Fruit fly (Drosophila melanogaster) whole organism, adult: ENCODE data around the gene mab-21.

Source experiments
- CG11617 ChIP-seq: fragments of 200-800 bp; sonication (Bioruptor generic); optimal IDR thresholded peaks from 2 replicates; lab custom pipeline; 2017; ENCODE audit warnings: mild to moderate bottlenecking, missing biosample characterization, missing genetic modification reagents, missing genetic modification characterization
- CG12768 ChIP-seq: fragments of 200-800 bp; sonication (Bioruptor generic); optimal IDR thresholded peaks from 2 replicates; lab custom pipeline; 2017; ENCODE audit warnings: missing biosample characterization, missing genetic modification characterization, mild to moderate bottlenecking, moderate library complexity, missing genetic modification reagents
- CG14711 ChIP-seq: fragments of 200-800 bp; sonication (Bioruptor generic); optimal IDR thresholded peaks from 2 replicates; lab custom pipeline; 2018; ENCODE audit warnings: missing biosample characterization, mild to moderate bottlenecking, missing genetic modification characterization, moderate library complexity
- CG1620 ChIP-seq: fragments of 200-800 bp; sonication (Bioruptor generic); optimal IDR thresholded peaks from 2 replicates; lab custom pipeline; 2016; ENCODE audit warnings: missing biosample characterization, missing genetic modification characterization
- CG33017 ChIP-seq: fragments of 200-800 bp; sonication (Bioruptor generic); optimal IDR thresholded peaks from 2 replicates; lab custom pipeline; 2018; ENCODE audit warnings: missing biosample characterization, mild to moderate bottlenecking, missing genetic modification characterization, moderate library complexity
- CG5204 ChIP-seq: fragments of 200-800 bp; sonication (Bioruptor generic); optimal IDR thresholded peaks from 2 replicates; lab custom pipeline; 2016; ENCODE audit warnings: missing biosample characterization, missing genetic modification characterization
- CG7045 ChIP-seq: fragments of 200-800 bp; sonication (Bioruptor generic); optimal IDR thresholded peaks from 2 replicates; lab custom pipeline; 2017; ENCODE audit warnings: missing biosample characterization, mild to moderate bottlenecking, missing genetic modification characterization
- CG7101 ChIP-seq: fragments of 200-800 bp; sonication (Bioruptor generic); optimal IDR thresholded peaks from 2 replicates; lab custom pipeline; 2018; ENCODE audit warnings: missing biosample characterization, mild to moderate bottlenecking, missing genetic modification characterization, moderate library complexity
- Clk ChIP-seq: fragments of 200-800 bp; sonication (Bioruptor generic); optimal IDR thresholded peaks from 2 replicates; lab custom pipeline; 2017; ENCODE audit warnings: missing biosample characterization, missing genetic modification characterization
- Crg-1 ChIP-seq: fragments of 200-800 bp; sonication (Bioruptor generic); optimal IDR thresholded peaks from 2 replicates; lab custom pipeline; 2016; ENCODE audit warnings: missing biosample characterization, missing genetic modification characterization
- Hr96 ChIP-seq: fragments of 200-800 bp; sonication (Bioruptor generic); optimal IDR thresholded peaks from 2 replicates; lab custom pipeline; 2016; ENCODE audit warnings: missing biosample characterization, missing genetic modification characterization
- Mnt ChIP-seq: fragments of 200-800 bp; sonication (Bioruptor generic); optimal IDR thresholded peaks from 2 replicates; lab custom pipeline; 2016; ENCODE audit warnings: missing biosample characterization, mild to moderate bottlenecking, missing genetic modification characterization
- bab1 ChIP-seq: fragments of 200-800 bp; sonication (Bioruptor generic); optimal IDR thresholded peaks from 3 replicates; lab custom pipeline; 2019; ENCODE audit warnings: missing biosample characterization, mild to moderate bottlenecking, missing genetic modification characterization, moderate library complexity
- cic ChIP-seq: fragments of 200-800 bp; sonication (Bioruptor generic); optimal IDR thresholded peaks from 2 replicates; lab custom pipeline; 2017; ENCODE audit warnings: missing biosample characterization, mild to moderate bottlenecking, missing genetic modification characterization, moderate library complexity
- cnc ChIP-seq, 2 experiments: fragments of >200 bp; optimal IDR thresholded peaks; 2 replicates each; lab custom pipeline; 2017
- kay ChIP-seq: fragments of 200-800 bp; sonication (Bioruptor generic); peaks from one replicate; lab custom pipeline; 2016; ENCODE audit warnings: missing biosample characterization, missing genetic modification characterization, borderline replicate concordance
- ovo ChIP-seq: fragments of 200-800 bp; sonication (Bioruptor generic); optimal IDR thresholded peaks from 2 replicates; lab custom pipeline; 2016; ENCODE audit warnings: missing biosample characterization, missing genetic modification characterization
- pad ChIP-seq: fragments of 200-800 bp; sonication (Bioruptor generic); optimal IDR thresholded peaks from 3 replicates; lab custom pipeline; 2017; ENCODE audit warnings: missing biosample characterization, missing genetic modification characterization, mild to moderate bottlenecking, moderate library complexity, missing genetic modification reagents
- tj ChIP-seq: fragments of 200-800 bp; sonication (Bioruptor generic); optimal IDR thresholded peaks from 3 replicates; lab custom pipeline; 2017; ENCODE audit warnings: missing biosample characterization, mild to moderate bottlenecking, missing genetic modification characterization, moderate library complexity
- toe ChIP-seq: fragments of 200-800 bp; sonication (Bioruptor generic); optimal IDR thresholded peaks from 2 replicates; lab custom pipeline; 2016; ENCODE audit warnings: missing biosample characterization, missing genetic modification characterization

The mab-21 gene

DNA sequence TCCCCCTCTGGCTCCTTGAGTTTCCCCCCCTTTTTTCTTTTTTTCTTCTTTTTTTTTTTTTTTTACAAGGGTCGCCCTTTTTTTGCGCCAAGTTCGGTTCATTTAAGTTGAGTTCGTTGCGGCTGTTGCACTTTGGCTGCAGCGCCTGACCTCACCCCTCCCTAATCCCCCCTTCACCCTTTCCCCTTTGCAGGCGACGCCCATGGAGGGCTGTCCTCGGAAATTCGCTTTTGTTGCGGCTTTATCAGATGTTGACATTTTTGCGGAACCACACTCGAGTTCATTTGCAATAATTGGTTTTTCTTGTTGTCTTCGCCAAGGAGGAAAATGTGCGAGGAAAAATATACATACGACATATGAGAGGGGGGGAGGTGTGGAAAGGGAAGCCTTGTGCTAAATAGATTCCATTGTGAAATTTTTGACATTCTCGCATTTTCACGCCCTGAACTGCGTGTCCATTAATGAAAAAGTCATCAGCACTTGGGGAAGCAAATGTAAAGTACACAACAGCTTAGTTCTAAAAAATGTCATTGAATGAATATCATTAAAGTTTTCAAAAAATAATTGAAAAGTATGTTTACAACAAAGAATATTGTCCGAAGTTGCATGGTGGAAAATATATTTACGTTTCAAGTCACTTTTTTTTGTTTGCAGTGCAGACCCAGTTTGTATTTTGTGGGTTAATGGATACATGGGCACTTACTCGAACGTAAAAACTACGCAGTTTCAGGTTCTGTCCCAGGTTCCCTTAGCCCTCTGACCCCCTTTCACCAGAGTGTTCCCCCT, 38.4 kb downstream of the mab-21 start:
- TF ChIP-seq pad (GFP tag; lab: Kevin White, UChicago) (no peak), Mnt (GFP tag; lab: Kevin White, UChicago) (no peak), toe (no peak), CG5204 (GFP tag; lab: Kevin White, UChicago) (no peak)

DNA sequence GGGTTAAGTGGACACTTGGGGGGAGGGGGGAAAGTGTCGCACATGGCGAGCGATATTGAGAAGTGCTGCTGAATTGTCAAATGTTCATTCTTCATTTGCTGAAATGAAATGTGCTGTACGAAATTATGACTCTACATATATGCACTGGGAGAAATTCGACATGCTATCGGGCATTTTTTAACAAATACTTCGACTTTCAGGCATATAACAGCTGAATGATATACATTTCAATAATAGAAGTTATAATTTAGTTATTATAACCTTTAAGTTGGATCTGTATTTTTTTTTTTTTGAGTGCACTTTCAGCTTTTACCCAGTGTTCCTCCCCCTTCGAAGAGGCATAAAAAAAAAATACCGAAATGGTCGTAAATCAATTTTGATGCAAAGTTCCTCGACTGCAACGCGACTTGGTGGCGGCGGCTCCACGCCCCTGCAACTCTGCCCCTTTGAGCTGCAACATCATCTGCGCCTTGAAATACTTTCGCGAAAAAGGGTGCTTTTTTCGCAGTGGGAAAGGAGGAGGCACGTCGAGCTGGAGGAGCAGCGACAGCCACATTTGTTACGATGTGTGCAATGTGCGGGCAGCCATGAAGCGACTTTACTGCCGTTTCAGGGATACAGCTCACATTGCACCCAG, 39.5 kb downstream of the mab-21 start:
- TF ChIP-seq ovo (GFP tag; lab: Kevin White, UChicago) (no peak), cnc (optimal IDR thresholded peaks at IDR 0.05; lab: Kevin White, UChicago) (no peak), Crg-1 (GFP tag; lab: Kevin White, UChicago) (no peak), CG5204 (GFP tag; lab: Kevin White, UChicago) (no peak)

DNA sequence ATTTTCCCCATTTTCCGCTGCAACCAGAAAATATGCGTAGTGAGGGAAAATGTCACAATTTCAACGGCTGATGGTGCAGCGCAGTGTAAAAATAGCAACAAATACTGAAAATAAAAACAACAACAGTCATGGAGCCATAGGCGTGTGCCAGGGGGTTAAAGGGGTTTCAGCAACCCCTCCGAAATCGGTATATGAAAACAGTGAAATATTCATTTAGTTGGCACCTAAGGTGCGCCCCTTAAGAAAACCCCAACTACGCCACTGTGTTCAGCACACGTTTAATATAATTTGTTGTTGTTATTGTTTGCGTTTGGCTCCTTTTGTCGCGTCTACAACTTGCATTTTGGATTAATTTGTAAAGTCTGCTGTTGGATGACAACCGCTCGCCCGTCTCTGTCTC, 41.0 kb downstream of the mab-21 start:
- no peak for TF ChIP-seq cic (GFP tag; lab: Kevin White, UChicago)
- TF ChIP-seq CG1620, result no peak
- no peak for TF ChIP-seq CG12768 (GFP tag; lab: Kevin White, UChicago)
- TF ChIP-seq CG14711 (tag; lab: Kevin White, UChicago), result no peak
- TF ChIP-seq CG5204 (GFP tag; lab: Kevin White, UChicago), result no peak
- TF ChIP-seq ovo (GFP tag; lab: Kevin White, UChicago), result no peak
- no peak for TF ChIP-seq CG33017 (tag; lab: Kevin White, UChicago)
- no peak for TF ChIP-seq CG7045 (GFP tag; lab: Kevin White, UChicago)
- no peak for TF ChIP-seq tj (GFP tag; lab: Kevin White, UChicago)

DNA sequence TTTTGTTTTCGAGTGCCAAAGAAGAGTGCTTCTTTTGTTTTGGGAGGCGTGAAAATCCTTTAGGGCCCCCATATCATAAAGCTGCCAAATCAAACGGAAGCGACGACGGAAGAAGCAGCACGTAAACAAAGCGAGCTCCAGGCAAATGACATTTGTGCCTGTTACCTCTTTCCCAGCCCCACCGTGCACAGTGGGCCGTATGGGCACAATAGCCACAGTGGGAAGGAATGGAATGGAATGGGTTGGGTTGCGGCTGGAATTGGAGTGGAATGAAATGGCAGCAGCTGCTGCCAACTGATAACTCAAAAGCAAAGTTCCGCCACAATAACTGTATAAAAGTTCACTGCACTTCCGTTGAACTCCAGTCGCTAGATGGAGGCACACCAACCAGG, 42.3 kb downstream of the mab-21 start:
- no peak for TF ChIP-seq kay (GFP tag; lab: Kevin White, UChicago)
- no peak for TF ChIP-seq cic (GFP tag; lab: Kevin White, UChicago)
- no peak for TF ChIP-seq cnc (optimal IDR thresholded peaks at IDR 0.05; lab: Kevin White, UChicago)
- no peak for TF ChIP-seq CG5204 (GFP tag; lab: Kevin White, UChicago)
- no peak for TF ChIP-seq CG33017 (tag; lab: Kevin White, UChicago)
- no peak for TF ChIP-seq CG12768 (GFP tag; lab: Kevin White, UChicago)
- no peak for TF ChIP-seq CG11617 (GFP tag; lab: Kevin White, UChicago)
- no peak for TF ChIP-seq tj (GFP tag; lab: Kevin White, UChicago)
- TF ChIP-seq CG7045 (GFP tag; lab: Kevin White, UChicago), result no peak
- no peak for TF ChIP-seq CG7101 (tag; lab: Kevin White, UChicago)
- no peak for TF ChIP-seq Clk (GFP tag; lab: Kevin White, UChicago)
- no peak for TF ChIP-seq CG14711 (tag; lab: Kevin White, UChicago)

DNA sequence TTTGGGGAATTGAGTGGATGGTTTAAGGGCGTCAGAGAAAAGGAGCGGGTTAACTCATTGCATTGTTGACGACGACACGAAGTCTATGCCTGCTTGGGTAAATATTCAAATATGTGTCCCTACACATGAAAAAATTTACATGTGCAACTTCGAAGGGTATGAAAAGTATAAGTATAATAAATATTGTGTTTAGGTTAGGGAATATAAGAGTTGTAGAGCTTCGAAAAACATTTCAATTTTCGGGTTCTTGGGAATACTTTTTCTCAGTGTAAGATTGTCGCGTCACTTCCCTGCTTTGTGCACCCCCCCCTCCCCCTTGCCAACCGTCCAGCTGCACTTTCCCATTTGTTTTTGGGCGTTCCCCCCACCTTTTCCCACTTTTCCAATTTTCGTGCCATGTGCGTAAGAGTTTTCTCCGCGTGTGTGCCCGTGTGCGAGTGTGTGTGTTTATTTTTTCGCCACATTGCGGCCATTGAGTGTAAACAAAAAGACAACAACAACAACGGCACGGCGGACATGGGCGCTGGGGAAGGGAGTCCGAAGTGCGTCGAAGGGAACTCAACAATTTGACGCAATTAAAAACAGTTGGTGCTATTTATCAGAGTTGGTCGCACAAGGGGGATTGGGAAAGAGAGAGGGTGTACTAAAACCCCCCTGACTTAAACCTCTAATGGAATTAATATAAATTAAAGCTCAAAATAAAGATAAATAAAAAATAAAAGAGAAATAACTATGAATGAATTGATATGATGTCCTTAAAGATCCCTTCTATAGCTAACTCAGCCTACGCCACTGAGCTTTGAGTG, 42.9 kb downstream of the mab-21 start:
- TF ChIP-seq CG5204 (GFP tag; lab: Kevin White, UChicago), result no peak
- TF ChIP-seq CG12768 (GFP tag; lab: Kevin White, UChicago), result no peak
- no peak for TF ChIP-seq bab1 (GFP tag; lab: Kevin White, UChicago)
- TF ChIP-seq pad (GFP tag; lab: Kevin White, UChicago), result no peak
- no peak for TF ChIP-seq Mnt (GFP tag; lab: Kevin White, UChicago)
- TF ChIP-seq Crg-1 (GFP tag; lab: Kevin White, UChicago), result no peak
- TF ChIP-seq CG14711 (tag; lab: Kevin White, UChicago), result no peak
- TF ChIP-seq cic (GFP tag; lab: Kevin White, UChicago), result no peak
- no peak for TF ChIP-seq Hr96

DNA sequence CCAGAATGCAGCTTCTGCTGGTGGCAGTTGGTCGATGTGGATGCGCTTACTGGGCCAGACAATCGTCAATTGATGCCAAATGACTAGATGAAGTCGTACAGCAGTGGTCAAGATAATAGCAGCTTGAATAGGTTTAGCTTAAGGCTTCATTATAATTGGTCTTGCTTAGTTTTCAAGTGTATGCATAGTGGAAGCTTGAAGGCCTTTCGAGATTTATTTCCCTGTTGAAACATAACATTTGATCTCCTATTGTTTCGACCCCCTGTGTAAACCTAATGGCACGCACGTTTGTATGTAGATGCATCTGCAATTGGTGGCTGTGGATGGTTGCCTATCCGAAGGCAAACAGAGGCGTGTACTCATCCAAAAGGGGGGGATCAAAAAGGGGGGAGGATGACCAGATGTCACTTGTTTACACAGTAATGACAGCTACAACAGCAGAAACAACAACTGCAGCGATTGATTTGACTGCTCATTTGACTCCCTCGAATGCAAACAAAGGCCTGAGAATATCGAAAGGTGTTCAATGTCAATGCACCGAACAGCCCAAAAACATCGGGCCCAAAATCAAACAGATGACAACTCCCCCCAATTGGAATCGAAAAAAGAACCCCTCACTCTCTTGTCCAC, 44.8 kb downstream of the mab-21 start:
- TF ChIP-seq toe (no peak), CG14711 (tag; lab: Kevin White, UChicago) (no peak), Clk (GFP tag; lab: Kevin White, UChicago) (no peak), CG7045 (GFP tag; lab: Kevin White, UChicago) (no peak), CG1620 (no peak), Mnt (GFP tag; lab: Kevin White, UChicago) (no peak), tj (GFP tag; lab: Kevin White, UChicago) (no peak), CG12768 (GFP tag; lab: Kevin White, UChicago) (no peak), CG33017 (tag; lab: Kevin White, UChicago) (no peak), CG7101 (tag; lab: Kevin White, UChicago) (no peak), Crg-1 (GFP tag; lab: Kevin White, UChicago) (no peak), kay (GFP tag; lab: Kevin White, UChicago) (no peak), ovo (GFP tag; lab: Kevin White, UChicago) (no peak), bab1 (GFP tag; lab: Kevin White, UChicago) (no peak), cic (GFP tag; lab: Kevin White, UChicago) (no peak), Hr96 (no peak), CG5204 (GFP tag; lab: Kevin White, UChicago) (no peak), pad (GFP tag; lab: Kevin White, UChicago) (no peak), CG11617 (GFP tag; lab: Kevin White, UChicago) (no peak), cnc (optimal IDR thresholded peaks at IDR 0.05; lab: Kevin White, UChicago) (no peak)
